Worm (Caenorhabditis elegans) whole organism, L1 larva: ENCODE measurements around the gene rde-4.

Experiments used
- F16B12.6 ChIP-seq: fragments of 150-350 bp; optimal IDR thresholded peaks from 2 replicates; lab custom pipeline; 2014; ENCODE audit warnings: missing biosample characterization, missing genetic modification characterization
- ceh-63 ChIP-seq: fragments of 200-800 bp; sonication (Bioruptor generic); optimal IDR thresholded peaks from 2 replicates; lab custom pipeline; 2018; ENCODE audit warnings: mild to moderate bottlenecking, missing genetic modification characterization, missing compliant biosample characterization
- ceh-82 ChIP-seq, 3 experiments: fragments of 150-350 bp in 1 of 3; sonication (generic microtip) in 2 of 3; optimal IDR thresholded peaks; 2 replicates each; lab custom pipeline; 2014 to 2017; ENCODE audit warnings: missing biosample characterization in 3 of 3, missing genetic modification characterization in 3 of 3
- ceh-90 ChIP-seq: sonication (generic microtip); optimal IDR thresholded peaks from 2 replicates; lab custom pipeline; 2016; ENCODE audit warnings: missing genetic modification characterization, missing compliant biosample characterization
- ces-1 ChIP-seq: fragments of 150-350 bp; optimal IDR thresholded peaks from 2 replicates; lab custom pipeline; 2014; ENCODE audit warnings: missing biosample characterization, missing genetic modification reagents, missing genetic modification characterization
- dpl-1 ChIP-seq, 3 experiments: fragments of 150-350 bp in 2 of 3; sonication (generic microtip) in 1 of 3; optimal IDR thresholded peaks; 2 replicates each; lab custom pipeline; 2014 to 2017; ENCODE audit warnings: missing biosample characterization in 3 of 3, missing genetic modification characterization in 3 of 3, missing genetic modification reagents in 3 of 3
- dsc-1 ChIP-seq: sonication (generic microtip); optimal IDR thresholded peaks from 2 replicates; lab custom pipeline; 2016; ENCODE audit warnings: mild to moderate bottlenecking, missing genetic modification characterization, missing compliant biosample characterization
- efl-1 ChIP-seq, 4 experiments: fragments of 150-350 bp; optimal IDR thresholded peaks in 3 of 4; peaks in 1 of 4; 1 replicate in 1 of 4; 2 replicates in 3 of 4; lab custom pipeline; 2014; ENCODE audit warnings: missing biosample characterization in 2 of 4, missing genetic modification characterization in 2 of 4, missing genetic modification reagents in 2 of 4
- efl-3 ChIP-seq: fragments of 200-800 bp; sonication (Bioruptor generic); optimal IDR thresholded peaks from 2 replicates; lab custom pipeline; 2018; ENCODE audit warnings: mild to moderate bottlenecking, missing genetic modification characterization, missing compliant biosample characterization
- egl-13 ChIP-seq: sonication (generic microtip); optimal IDR thresholded peaks from 2 replicates; lab custom pipeline; 2016; ENCODE audit warnings: missing genotype, missing genetic modification reagents, missing genetic modification characterization, missing compliant biosample characterization
- ets-5 ChIP-seq: fragments of 200-800 bp; sonication (Bioruptor generic); IDR thresholded peaks from 2 replicates; pipeline ENCODE4 v1.3.6; 2022; ENCODE audit warnings: missing genetic modification characterization, missing compliant biosample characterization
- fkh-10 ChIP-seq: sonication (generic microtip); optimal IDR thresholded peaks from 2 replicates; lab custom pipeline; 2017; ENCODE audit warnings: missing biosample characterization, missing genetic modification reagents, missing genetic modification characterization
- fkh-4 ChIP-seq: sonication (generic microtip); optimal IDR thresholded peaks from 2 replicates; lab custom pipeline; 2016; ENCODE audit warnings: missing compliant biosample characterization, missing genetic modification characterization, borderline replicate concordance
- fkh-8 ChIP-seq: sonication (generic microtip); optimal IDR thresholded peaks from 2 replicates; lab custom pipeline; 2016; ENCODE audit warnings: mild to moderate bottlenecking, missing genetic modification characterization, missing compliant biosample characterization
- fos-1 ChIP-seq: fragments of 150-350 bp; optimal IDR thresholded peaks from 2 replicates; lab custom pipeline; 2014; ENCODE audit warnings: missing biosample characterization, missing genetic modification characterization
- irx-1 ChIP-seq: sonication (generic microtip); optimal IDR thresholded peaks from 2 replicates; lab custom pipeline; 2016; ENCODE audit warnings: missing genetic modification characterization, missing compliant biosample characterization
- isw-1 ChIP-seq: fragments of 200-800 bp; sonication (Bioruptor generic); IDR thresholded peaks from 2 replicates; pipeline ENCODE4 v1.3.6; 2022; ENCODE audit warnings: missing genetic modification characterization, missing compliant biosample characterization
- lin-13 ChIP-seq: fragments of 150-350 bp; optimal IDR thresholded peaks from 2 replicates; lab custom pipeline; 2014; ENCODE audit warnings: missing biosample characterization, missing genetic modification reagents, missing genetic modification characterization
- lin-14 ChIP-seq: fragments of 200-800 bp; sonication (Bioruptor generic); optimal IDR thresholded peaks from 2 replicates; lab custom pipeline; 2018; ENCODE audit warnings: mild to moderate bottlenecking, missing genetic modification characterization, moderate library complexity, missing compliant biosample characterization
- lin-35 ChIP-seq, 2 experiments: fragments of 150-350 bp; optimal IDR thresholded peaks; 2 replicates each; lab custom pipeline; 2014; ENCODE audit warnings: missing biosample characterization in 2 of 2, missing genetic modification characterization in 2 of 2, missing genetic modification reagents in 2 of 2
- lin-39 ChIP-seq: fragments of 150-350 bp; optimal IDR thresholded peaks from 2 replicates; lab custom pipeline; 2014; ENCODE audit warnings: missing biosample characterization, missing genetic modification reagents, missing genetic modification characterization
- lsy-2 ChIP-seq, 2 experiments: fragments of 150-350 bp; optimal IDR thresholded peaks; 2 replicates each; lab custom pipeline; 2014; ENCODE audit warnings: missing biosample characterization in 2 of 2, missing genetic modification characterization in 2 of 2
- nhr-19 ChIP-seq: fragments of 200-800 bp; sonication (Bioruptor generic); conservative IDR thresholded peaks from 2 replicates; pipeline ENCODE4 v1.3.6; 2022; ENCODE audit warnings: missing genetic modification characterization, missing compliant biosample characterization
- nhr-28 ChIP-seq: fragments of 150-350 bp; optimal IDR thresholded peaks from 2 replicates; lab custom pipeline; 2014; ENCODE audit warnings: missing biosample characterization, missing genetic modification characterization
- nhr-84 ChIP-seq: sonication (generic microtip); optimal IDR thresholded peaks from 2 replicates; lab custom pipeline; 2017; ENCODE audit warnings: missing biosample characterization, missing genetic modification characterization
- pqm-1 ChIP-seq: sonication (generic microtip); optimal IDR thresholded peaks from 3 replicates; lab custom pipeline; 2017; ENCODE audit warnings: missing biosample characterization, missing genetic modification characterization
- rnt-1 ChIP-seq: sonication (generic microtip); optimal IDR thresholded peaks from 2 replicates; lab custom pipeline; 2016; ENCODE audit warnings: mild to moderate bottlenecking, missing genetic modification characterization, moderate library complexity, missing compliant biosample characterization
- sox-4 ChIP-seq: sonication (generic microtip); optimal IDR thresholded peaks from 2 replicates; lab custom pipeline; 2016; ENCODE audit warnings: missing genetic modification characterization, missing compliant biosample characterization
- sup-37 ChIP-seq: fragments of 200-800 bp; sonication (Bioruptor generic); optimal IDR thresholded peaks from 2 replicates; lab custom pipeline; 2018; ENCODE audit warnings: mild to moderate bottlenecking, missing genetic modification characterization, missing compliant biosample characterization
- swsn-7 ChIP-seq: sonication (generic microtip); optimal IDR thresholded peaks from 2 replicates; lab custom pipeline; 2016; ENCODE audit warnings: missing genetic modification characterization, missing compliant biosample characterization
- unc-30 ChIP-seq: sonication (generic microtip); optimal IDR thresholded peaks from 2 replicates; lab custom pipeline; 2017; ENCODE audit warnings: missing biosample characterization, missing genetic modification characterization
- unc-86 ChIP-seq: sonication (generic microtip); optimal IDR thresholded peaks from 2 replicates; lab custom pipeline; 2016; ENCODE audit warnings: missing genetic modification characterization, missing compliant biosample characterization
- unc-98 ChIP-seq: fragments of 200-800 bp; sonication (Bioruptor generic); IDR thresholded peaks from 2 replicates; pipeline ENCODE4 v1.3.6; 2022; ENCODE audit warnings: missing genetic modification characterization, missing compliant biosample characterization
- zag-1 ChIP-seq: fragments of 150-350 bp; optimal IDR thresholded peaks from 2 replicates; lab custom pipeline; 2014; ENCODE audit warnings: missing biosample characterization, missing genetic modification characterization

Gene rde-4

ce11 chrIII:10194569-10194968 is 23.9 kb downstream of the rde-4 start:
- TF ChIP-seq fkh-4 (tag; lab: Kevin White, UChicago) (no peak), efl-1 (optimal IDR thresholded peaks at IDR 0.05; lab: Kevin White, UChicago) (no peak), efl-1 (GFP tag; optimal IDR thresholded peaks at IDR 0.05 in 1 of 2; lab: Kevin White, UChicago) (peak in 1 of 2 experiments; percentile 88), pqm-1 (tag; lab: Kevin White, UChicago) (no peak)

ce11 chrIII:10188912-10189311 is 29.5 kb downstream of the rde-4 start, which contains the start of gene epac-1:
Gene epac-1 (plus strand): TSS chrIII:10189212.
- TF ChIP-seq ceh-90: no peak
- TF ChIP-seq sox-4 (tag; lab: Kevin White, UChicago): no peak
- no peak for TF ChIP-seq pqm-1 (tag; lab: Kevin White, UChicago)
- no peak for TF ChIP-seq swsn-7 (tag; lab: Kevin White, UChicago)
- no peak for TF ChIP-seq zag-1 (tag; lab: Kevin White, UChicago)
- TF ChIP-seq ces-1 (GFP tag; lab: Kevin White, UChicago): no peak
- no peak for TF ChIP-seq nhr-84 (tag; lab: Kevin White, UChicago)

- TF ChIP-seq lin-35 (GFP tag; optimal IDR thresholded peaks at IDR 0.05; lab: Kevin White, UChicago) (no peak), dpl-1 (GFP tag; optimal IDR thresholded peaks at IDR 0.05; lab: Kevin White, UChicago) (peak in 1 of 3 experiments; percentile 21), unc-86 (peak; percentile 13), pqm-1 (tag; lab: Kevin White, UChicago) (no peak), fkh-10 (GFP tag; lab: Kevin White, UChicago) (peak; percentile 59), F16B12.6 (tag; lab: Kevin White, UChicago) (peak; percentile 10), fkh-8 (tag; lab: Kevin White, UChicago) (peak; percentile 49), ceh-82 (tag; optimal IDR thresholded peaks at IDR 0.05; lab: Kevin White, UChicago) (peak in 1 of 3 experiments; percentile 39), efl-1 (optimal IDR thresholded peaks at IDR 0.05; lab: Kevin White, UChicago) (peak; percentile 22 to 25), efl-1 (GFP tag; optimal IDR thresholded peaks at IDR 0.05 in 1 of 2; lab: Kevin White, UChicago) (no peak), lin-14 (GFP tag; lab: Kevin White, UChicago) (peak; percentile 75), irx-1 (no peak), lin-39 (no peak), rnt-1 (no peak)
Measured at ce11 chrIII:10187840-10188239, 30.6 kb downstream of the rde-4 start.

ce11 chrIII:10186160-10186559 is 32.3 kb downstream of the rde-4 start, which contains the start of gene unc-47:
Gene unc-47 (minus strand): TSS chrIII:10186260.
- TF ChIP-seq ets-5: no peak
- no peak for TF ChIP-seq ceh-63 (GFP tag; lab: Kevin White, UChicago)
- TF ChIP-seq nhr-28 (tag; lab: Kevin White, UChicago): no peak
- TF ChIP-seq fos-1 (tag; lab: Kevin White, UChicago): no peak
- no peak for TF ChIP-seq ceh-82 (tag; optimal IDR thresholded peaks at IDR 0.05; lab: Kevin White, UChicago)
- no peak for TF ChIP-seq irx-1
- no peak for TF ChIP-seq dpl-1 (GFP tag; optimal IDR thresholded peaks at IDR 0.05; lab: Kevin White, UChicago)
- no peak for TF ChIP-seq pqm-1 (tag; lab: Kevin White, UChicago)
- TF ChIP-seq nhr-19 (GFP tag; lab: Robert Waterston, UW): no peak
- TF ChIP-seq lin-35 (GFP tag; optimal IDR thresholded peaks at IDR 0.05; lab: Kevin White, UChicago): no peak
- TF ChIP-seq lsy-2 (tag; optimal IDR thresholded peaks at IDR 0.05; lab: Kevin White, UChicago): no peak
- no peak for TF ChIP-seq dsc-1 (tag; lab: Kevin White, UChicago)
- no peak for TF ChIP-seq lin-13 (GFP tag; lab: Kevin White, UChicago)
- TF ChIP-seq egl-13 (tag; lab: Kevin White, UChicago): no peak

ce11 chrIII:10181868-10182267 is 36.6 kb downstream of the rde-4 start:
- TF ChIP-seq unc-98: no peak
- no peak for TF ChIP-seq ceh-63 (GFP tag; lab: Kevin White, UChicago)
- TF ChIP-seq efl-1 (optimal IDR thresholded peaks at IDR 0.05; lab: Kevin White, UChicago): no peak
- no peak for TF ChIP-seq efl-1 (GFP tag; optimal IDR thresholded peaks at IDR 0.05 in 1 of 2; lab: Kevin White, UChicago)
- TF ChIP-seq nhr-19 (GFP tag; lab: Robert Waterston, UW): no peak
- TF ChIP-seq pqm-1 (tag; lab: Kevin White, UChicago): no peak
- no peak for TF ChIP-seq unc-30 (tag; lab: Kevin White, UChicago)
- TF ChIP-seq nhr-84 (tag; lab: Kevin White, UChicago): no peak
- no peak for TF ChIP-seq isw-1
- no peak for TF ChIP-seq sup-37
- TF ChIP-seq ceh-90: no peak
- TF ChIP-seq efl-3 (GFP tag; lab: Kevin White, UChicago): no peak
